Fruit fly (Drosophila melanogaster) whole organism, prepupa: ENCODE results near the gene skd.
A peak's percentile ranks its signal among the peaks of the same experiment; 100 is the strongest.

Experiments
- CG10631 ChIP-seq: fragments of 200-800 bp; sonication (Bioruptor generic); optimal IDR thresholded peaks from 2 replicates; lab custom pipeline; 2016; ENCODE audit warnings: missing biosample characterization, missing genetic modification characterization
- CG10669 ChIP-seq: fragments of 200-800 bp; sonication (Bioruptor generic); optimal IDR thresholded peaks from 3 replicates; lab custom pipeline; 2018; ENCODE audit warnings: missing biosample characterization, mild to moderate bottlenecking, missing genetic modification characterization, moderate library complexity
- CG11294 ChIP-seq: fragments of 200-800 bp; sonication (Bioruptor generic); IDR thresholded peaks from 2 replicates; pipeline ENCODE4 v1.3.6; 2022; ENCODE audit warnings: missing biosample characterization, missing genetic modification characterization
- CG11762 ChIP-seq: fragments of 200-800 bp; sonication (Bioruptor generic); optimal IDR thresholded peaks from 3 replicates; lab custom pipeline; 2016; ENCODE audit warnings: missing biosample characterization, missing genetic modification characterization; ENCODE audit not compliant: insufficient read depth
- CG11902 ChIP-seq: fragments of 200-800 bp; sonication (Bioruptor generic); optimal IDR thresholded peaks from 3 replicates; lab custom pipeline; 2016; ENCODE audit warnings: missing biosample characterization, missing genetic modification characterization
- CG15336 ChIP-seq: fragments of 200-800 bp; sonication (Bioruptor generic); IDR thresholded peaks from 2 replicates; pipeline ENCODE4 v1.3.6; 2022; ENCODE audit warnings: missing biosample characterization, missing genetic modification characterization
- CG1621 ChIP-seq: fragments of 200-800 bp; sonication (Bioruptor generic); optimal IDR thresholded peaks from 3 replicates; lab custom pipeline; 2018; ENCODE audit warnings: missing biosample characterization, mild to moderate bottlenecking, missing genetic modification characterization
- CG16779 ChIP-seq: fragments of 200-800 bp; sonication (Bioruptor generic); optimal IDR thresholded peaks from 3 replicates; lab custom pipeline; 2017; ENCODE audit warnings: missing biosample characterization, mild to moderate bottlenecking, missing genetic modification characterization
- CG3032 ChIP-seq: fragments of 200-800 bp; optimal IDR thresholded peaks from 2 replicates; lab custom pipeline; 2019; ENCODE audit warnings: missing biosample characterization, mild to moderate bottlenecking, missing genetic modification characterization, moderate library complexity
- CG32006 ChIP-seq: fragments of 200-800 bp; sonication (Bioruptor generic); optimal IDR thresholded peaks from 3 replicates; lab custom pipeline; 2017; ENCODE audit warnings: missing biosample characterization, mild to moderate bottlenecking, missing genetic modification characterization
- CG34406 ChIP-seq: fragments of 200-800 bp; sonication (Bioruptor generic); optimal IDR thresholded peaks from 3 replicates; lab custom pipeline; 2016; ENCODE audit warnings: missing biosample characterization, missing genetic modification characterization
- CG3919 ChIP-seq: fragments of 200-800 bp; sonication (Bioruptor generic); optimal IDR thresholded peaks from 3 replicates; lab custom pipeline; 2016; ENCODE audit warnings: missing biosample characterization, missing genetic modification characterization
- CG4318 ChIP-seq: fragments of 200-800 bp; sonication (Bioruptor generic); optimal IDR thresholded peaks from 3 replicates; lab custom pipeline; 2017; ENCODE audit warnings: missing biosample characterization, mild to moderate bottlenecking, missing genetic modification characterization
- CG6276 ChIP-seq: fragments of 200-800 bp; sonication (Bioruptor generic); optimal IDR thresholded peaks from 2 replicates; lab custom pipeline; 2017; ENCODE audit warnings: missing biosample characterization, mild to moderate bottlenecking, missing genetic modification characterization
- CG6792 ChIP-seq: fragments of 200-800 bp; sonication (Bioruptor generic); optimal IDR thresholded peaks from 3 replicates; lab custom pipeline; 2016; ENCODE audit warnings: missing biosample characterization, missing genetic modification characterization
- CG6854 ChIP-seq: fragments of 200-800 bp; sonication (Bioruptor generic); optimal IDR thresholded peaks from 2 replicates; lab custom pipeline; 2017; ENCODE audit warnings: missing biosample characterization, mild to moderate bottlenecking, missing genetic modification characterization
- CG8119 ChIP-seq: fragments of 200-800 bp; sonication (Bioruptor generic); IDR thresholded peaks from 3 replicates; pipeline ENCODE4 v1.3.6; 2022; ENCODE audit warnings: missing biosample characterization, missing genetic modification characterization
- CG8319 ChIP-seq: fragments of 200-800 bp; sonication (Bioruptor generic); optimal IDR thresholded peaks from 3 replicates; lab custom pipeline; 2016; ENCODE audit warnings: missing biosample characterization, missing genetic modification characterization
- CG8632 ChIP-seq: fragments of 200-800 bp; sonication (Bioruptor generic); optimal IDR thresholded peaks from 3 replicates; lab custom pipeline; 2016; ENCODE audit warnings: missing biosample characterization, missing genetic modification characterization
- Eip75B ChIP-seq: fragments of 200-800 bp; sonication (Bioruptor generic); optimal IDR thresholded peaks from 3 replicates; lab custom pipeline; 2016; ENCODE audit warnings: missing biosample characterization, missing genetic modification characterization
- Eip78C ChIP-seq: fragments of 200-800 bp; sonication (Bioruptor generic); peaks from one replicate; lab custom pipeline; 2016; ENCODE audit warnings: missing biosample characterization, missing genetic modification characterization
- Eip93F ChIP-seq: fragments of 200-800 bp; sonication (Bioruptor generic); optimal IDR thresholded peaks from 2 replicates; lab custom pipeline; 2016; ENCODE audit warnings: missing biosample characterization, mild to moderate bottlenecking, missing genetic modification characterization
- Ets96B ChIP-seq: fragments of 200-800 bp; optimal IDR thresholded peaks from 2 replicates; lab custom pipeline; 2019; ENCODE audit warnings: missing biosample characterization, mild to moderate bottlenecking, missing genetic modification characterization, moderate library complexity
- Gug ChIP-seq: fragments of 200-800 bp; sonication (Bioruptor generic); IDR thresholded peaks from 2 replicates; pipeline ENCODE4 v1.3.6; 2022; ENCODE audit warnings: missing biosample characterization, missing genetic modification characterization
- Lpt ChIP-seq: fragments of 200-800 bp; sonication (Bioruptor generic); optimal IDR thresholded peaks from 3 replicates; lab custom pipeline; 2016; ENCODE audit warnings: missing biosample characterization, missing genetic modification characterization
- Met ChIP-seq: fragments of 200-800 bp; sonication (Bioruptor generic); optimal IDR thresholded peaks from 3 replicates; lab custom pipeline; 2016; ENCODE audit warnings: missing biosample characterization, missing genetic modification characterization
- OdsH ChIP-seq: fragments of 200-800 bp; sonication (Bioruptor generic); optimal IDR thresholded peaks from 3 replicates; lab custom pipeline; 2016; ENCODE audit warnings: missing biosample characterization, missing genetic modification characterization
- Smox ChIP-seq: fragments of 200-800 bp; sonication (Bioruptor generic); optimal IDR thresholded peaks from 3 replicates; lab custom pipeline; 2016; ENCODE audit warnings: missing biosample characterization, missing genetic modification characterization
- achi ChIP-seq: fragments of 200-800 bp; sonication (Bioruptor generic); optimal IDR thresholded peaks from 3 replicates; lab custom pipeline; 2016; ENCODE audit warnings: missing biosample characterization, missing genetic modification characterization
- acj6 ChIP-seq: fragments of 200-800 bp; sonication (Bioruptor generic); optimal IDR thresholded peaks from 3 replicates; lab custom pipeline; 2016; ENCODE audit warnings: missing biosample characterization, missing genetic modification characterization
- cyc ChIP-seq: fragments of 200-800 bp; sonication (Bioruptor generic); optimal IDR thresholded peaks from 3 replicates; lab custom pipeline; 2016; ENCODE audit warnings: missing biosample characterization, missing genetic modification characterization
- dsx ChIP-seq: fragments of 200-800 bp; optimal IDR thresholded peaks from 3 replicates; lab custom pipeline; 2019; ENCODE audit warnings: missing biosample characterization, mild to moderate bottlenecking, missing genetic modification characterization, moderate library complexity; ENCODE audit not compliant: poor library complexity, severe bottlenecking
- eg ChIP-seq: fragments of 200-800 bp; sonication (Bioruptor generic); IDR thresholded peaks from 3 replicates; pipeline ENCODE4 v1.3.6; 2022; ENCODE audit warnings: missing biosample characterization, missing genetic modification characterization
- esn ChIP-seq: fragments of 200-800 bp; sonication (Bioruptor generic); optimal IDR thresholded peaks from 2 replicates; lab custom pipeline; 2016; ENCODE audit warnings: missing biosample characterization, mild to moderate bottlenecking, missing genetic modification characterization, moderate library complexity
- fd59A ChIP-seq: fragments of 200-800 bp; sonication (Bioruptor generic); optimal IDR thresholded peaks from 2 replicates; lab custom pipeline; 2017; ENCODE audit warnings: missing biosample characterization, mild to moderate bottlenecking, missing genetic modification characterization, missing genetic modification reagents
- fkh ChIP-seq: fragments of 200-800 bp; sonication (Bioruptor generic); optimal IDR thresholded peaks from 3 replicates; lab custom pipeline; 2017; ENCODE audit warnings: missing biosample characterization, mild to moderate bottlenecking, missing genetic modification characterization, moderate library complexity
- lz ChIP-seq: fragments of 200-800 bp; sonication (Bioruptor generic); optimal IDR thresholded peaks from 3 replicates; lab custom pipeline; 2016; ENCODE audit warnings: missing biosample characterization, missing genetic modification characterization
- pdm3 ChIP-seq: fragments of 200-800 bp; sonication (Bioruptor generic); optimal IDR thresholded peaks from 3 replicates; lab custom pipeline; 2016; ENCODE audit warnings: missing biosample characterization, missing genetic modification characterization
- salr ChIP-seq, 2 experiments: fragments of 200-800 bp; sonication (Bioruptor generic); optimal IDR thresholded peaks; 3 replicates each; lab custom pipeline; 2016 to 2018; ENCODE audit warnings: missing biosample characterization in 2 of 2, missing genetic modification characterization in 2 of 2, mild to moderate bottlenecking in 1 of 2
- spab ChIP-seq: fragments of 200-800 bp; sonication (Bioruptor generic); optimal IDR thresholded peaks from 2 replicates; lab custom pipeline; 2017; ENCODE audit warnings: missing biosample characterization, mild to moderate bottlenecking, missing genetic modification characterization, missing genetic modification reagents
- ss ChIP-seq, 2 experiments: fragments of 200-800 bp; sonication (Bioruptor generic); optimal IDR thresholded peaks; 2 replicates in 1 of 2; 3 replicates in 1 of 2; lab custom pipeline; 2017 to 2018; ENCODE audit warnings: mild to moderate bottlenecking in 2 of 2, missing biosample characterization in 2 of 2, missing genetic modification characterization in 2 of 2, moderate library complexity in 1 of 2
- svp ChIP-seq: fragments of 200-800 bp; sonication (Bioruptor generic); peaks from one replicate; lab custom pipeline; 2016; ENCODE audit warnings: missing biosample characterization, missing genetic modification characterization

Gene skd

dm6 chr3L:21052191-21052951 is 25.1 kb upstream of the skd start:
- TF ChIP-seq acj6 (GFP tag; lab: Kevin White, UChicago) (peak; percentile 13), dsx (peak; percentile 38), fd59A (GFP tag; lab: Kevin White, UChicago) (no peak), CG10669 (GFP tag; lab: Kevin White, UChicago) (peak; percentile 59), Lpt (GFP tag; lab: Kevin White, UChicago) (peak; percentile 54), CG4318 (GFP tag; lab: Kevin White, UChicago) (peak; percentile 26), ss (GFP tag; optimal IDR thresholded peaks at IDR 0.05; lab: Kevin White, UChicago) (peak in 1 of 2 experiments; percentile 14), CG15336 (GFP tag; lab: Robert Waterston, UW) (peak; percentile 51), cyc (GFP tag; lab: Kevin White, UChicago) (no peak), CG10631 (peak; percentile 33), CG34406 (GFP tag; lab: Kevin White, UChicago) (peak; percentile 31), CG11762 (GFP tag; lab: Kevin White, UChicago) (peak; percentile 32), CG8632 (GFP tag; lab: Kevin White, UChicago) (peak; percentile 29), CG11294 (no peak), salr (GFP tag; optimal IDR thresholded peaks at IDR 0.05; lab: Kevin White, UChicago) (peak in 1 of 2 experiments; percentile 21), fkh (GFP tag; lab: Kevin White, UChicago) (no peak), Ets96B (peak; percentile 43), CG3032 (peak; percentile 56), OdsH (GFP tag; lab: Kevin White, UChicago) (peak; percentile 23), CG6854 (GFP tag; lab: Kevin White, UChicago) (peak; percentile 54), svp (GFP tag; lab: Kevin White, UChicago) (peak; percentile 51), spab (GFP tag; lab: Kevin White, UChicago) (no peak), CG32006 (GFP tag; lab: Kevin White, UChicago) (peak; percentile 58), CG8119 (GFP tag; lab: Robert Waterston, UW) (peak; percentile 34; the same call in 1 of the 3 replicates), achi (GFP tag; lab: Kevin White, UChicago) (peak; percentile 23), eg (GFP tag; lab: Robert Waterston, UW) (peak; percentile 30; the same call in 2 of the 3 replicates), CG1621 (tag; lab: Kevin White, UChicago) (no peak), pdm3 (GFP tag; lab: Kevin White, UChicago) (peak; percentile 13), CG6276 (GFP tag; lab: Kevin White, UChicago) (peak; percentile 35), Eip93F (GFP tag; lab: Kevin White, UChicago) (no peak), CG3919 (GFP tag; lab: Kevin White, UChicago) (peak; percentile 33), CG11902 (GFP tag; lab: Kevin White, UChicago) (no peak), Eip78C (GFP tag; lab: Kevin White, UChicago) (peak; percentile 75)

- TF ChIP-seq CG6276 (GFP tag; lab: Kevin White, UChicago) (peak; percentile 51), CG16779 (no peak)
Observed at dm6 chr3L:21050068-21050736, 23.0 kb upstream of the skd start.

- TF ChIP-seq CG16779 (peak; percentile 29), esn (GFP tag; lab: Kevin White, UChicago) (peak; percentile 39), dsx (peak; percentile 62), svp (GFP tag; lab: Kevin White, UChicago) (peak; percentile 50), CG3032 (peak; percentile 21), CG3919 (GFP tag; lab: Kevin White, UChicago) (peak; percentile 54), achi (GFP tag; lab: Kevin White, UChicago) (peak; percentile 4), CG6792 (GFP tag; lab: Kevin White, UChicago) (no peak), Smox (GFP tag; lab: Kevin White, UChicago) (peak; percentile 31), CG11294 (no peak), CG8319 (GFP tag; lab: Kevin White, UChicago) (no peak), CG15336 (GFP tag; lab: Robert Waterston, UW) (peak; percentile 45; the same call in 1 of the 2 replicates), CG8119 (GFP tag; lab: Robert Waterston, UW) (peak; percentile 25; the same call in 2 of the 3 replicates), eg (GFP tag; lab: Robert Waterston, UW) (no peak; the same call in 2 of the 3 replicates), CG8632 (GFP tag; lab: Kevin White, UChicago) (no peak), Met (GFP tag; lab: Kevin White, UChicago) (peak; percentile 23), CG6854 (GFP tag; lab: Kevin White, UChicago) (no peak), Gug (GFP tag; lab: Robert Waterston, UW) (no peak), CG10631 (no peak), CG34406 (GFP tag; lab: Kevin White, UChicago) (peak; percentile 20), Eip75B (GFP tag; lab: Kevin White, UChicago) (peak; percentile 46), salr (GFP tag; optimal IDR thresholded peaks at IDR 0.05; lab: Kevin White, UChicago) (peak in 1 of 2 experiments; percentile 19), lz (peak; percentile 34), pdm3 (GFP tag; lab: Kevin White, UChicago) (peak; percentile 30)
Observed at dm6 chr3L:21049417-21049914, 22.2 kb upstream of the skd start.
